Worm (Caenorhabditis elegans) whole organism, mixed stage, embryonic: ENCODE data around the gene R02C2.7.

Experiments
- M03D4.4 ChIP-seq: sonication (generic microtip); optimal IDR thresholded peaks from 2 replicates; lab custom pipeline; 2017; ENCODE audit warnings: mild to moderate bottlenecking, missing genetic modification characterization, missing compliant biosample characterization
- bed-3 ChIP-seq: fragments of 200-800 bp; sonication (Bioruptor generic); optimal IDR thresholded peaks from 3 replicates; lab custom pipeline; 2018; ENCODE audit warnings: mild to moderate bottlenecking, missing genetic modification characterization, moderate library complexity, missing compliant biosample characterization
- blmp-1 ChIP-seq: fragments of 150-350 bp; optimal IDR thresholded peaks from 2 replicates; lab custom pipeline; 2014; ENCODE audit warnings: missing biosample characterization, missing genetic modification characterization
- ceh-39 ChIP-seq: fragments of 150-350 bp; optimal IDR thresholded peaks from 2 replicates; lab custom pipeline; 2014; ENCODE audit warnings: missing biosample characterization, missing genetic modification characterization
- ceh-43 ChIP-seq: fragments of 200-800 bp; sonication (Bioruptor generic); optimal IDR thresholded peaks from 2 replicates; lab custom pipeline; 2018; ENCODE audit warnings: mild to moderate bottlenecking, missing genetic modification characterization, moderate library complexity, missing compliant biosample characterization
- ceh-83 ChIP-seq: fragments of 200-800 bp; sonication (Bioruptor generic); optimal IDR thresholded peaks from 2 replicates; lab custom pipeline; 2018; ENCODE audit warnings: mild to moderate bottlenecking, missing genetic modification characterization, missing compliant biosample characterization
- ces-1 ChIP-seq: fragments of 150-350 bp; optimal IDR thresholded peaks from 2 replicates; lab custom pipeline; 2014; ENCODE audit warnings: missing biosample characterization, missing genetic modification reagents, missing genetic modification characterization
- cnd-1 ChIP-seq: fragments of 200-800 bp; sonication (Bioruptor generic); optimal IDR thresholded peaks from 2 replicates; lab custom pipeline; 2018; ENCODE audit warnings: mild to moderate bottlenecking, missing genetic modification characterization, missing compliant biosample characterization
- drap-1 ChIP-seq: fragments of 200-800 bp; sonication (Bioruptor generic); optimal IDR thresholded peaks from 3 replicates; lab custom pipeline; 2018; ENCODE audit warnings: mild to moderate bottlenecking, missing genetic modification characterization, missing compliant biosample characterization
- elt-1 ChIP-seq: sonication (generic microtip); optimal IDR thresholded peaks from 2 replicates; lab custom pipeline; 2017; ENCODE audit warnings: missing genetic modification characterization, mild to moderate bottlenecking, missing compliant biosample characterization, antibody characterized with exemption, moderate library complexity, borderline replicate concordance; ENCODE audit not compliant: insufficient read depth
- elt-3 ChIP-seq: fragments of 150-350 bp; optimal IDR thresholded peaks from 2 replicates; lab custom pipeline; 2014; ENCODE audit warnings: missing biosample characterization, missing genetic modification characterization
- flh-1 ChIP-seq: fragments of 200-800 bp; sonication (Bioruptor generic); optimal IDR thresholded peaks from 2 replicates; lab custom pipeline; 2018; ENCODE audit warnings: mild to moderate bottlenecking, missing genetic modification characterization, moderate library complexity, missing compliant biosample characterization
- ham-2 ChIP-seq: fragments of 200-800 bp; sonication (Bioruptor generic); optimal IDR thresholded peaks from 2 replicates; lab custom pipeline; 2018; ENCODE audit warnings: mild to moderate bottlenecking, missing genetic modification characterization, missing compliant biosample characterization
- hlh-1 ChIP-seq: fragments of 150-350 bp; optimal IDR thresholded peaks from 2 replicates; lab custom pipeline; 2014; ENCODE audit warnings: missing biosample characterization, missing genetic modification reagents, missing genetic modification characterization
- lin-32 ChIP-seq: fragments of 200-800 bp; sonication (Bioruptor generic); optimal IDR thresholded peaks from 2 replicates; lab custom pipeline; 2018; ENCODE audit warnings: mild to moderate bottlenecking, missing genetic modification characterization, missing compliant biosample characterization
- lsy-2 ChIP-seq: fragments of 150-350 bp; optimal IDR thresholded peaks from 2 replicates; lab custom pipeline; 2014; ENCODE audit warnings: missing biosample characterization, missing genetic modification characterization
- mab-5 ChIP-seq: fragments of 150-350 bp; optimal IDR thresholded peaks from 2 replicates; lab custom pipeline; 2014; ENCODE audit warnings: missing biosample characterization, missing genetic modification characterization
- mep-1 ChIP-seq: fragments of 150-350 bp; optimal IDR thresholded peaks from 2 replicates; lab custom pipeline; 2017; ENCODE audit warnings: missing biosample characterization, missing genetic modification reagents, missing genetic modification characterization, inconsistent platforms
- mls-2 ChIP-seq: sonication (generic microtip); optimal IDR thresholded peaks from 2 replicates; lab custom pipeline; 2016; ENCODE audit warnings: mild to moderate bottlenecking, missing genetic modification characterization, moderate library complexity, missing compliant biosample characterization
- nhr-12 ChIP-seq: fragments of 150-350 bp; optimal IDR thresholded peaks from 2 replicates; lab custom pipeline; 2014; ENCODE audit warnings: missing biosample characterization, missing genetic modification characterization
- nhr-2 ChIP-seq: fragments of 150-350 bp; optimal IDR thresholded peaks from 2 replicates; lab custom pipeline; 2014; ENCODE audit warnings: missing biosample characterization, missing genetic modification characterization
- nhr-237 ChIP-seq: fragments of 150-350 bp; optimal IDR thresholded peaks from 2 replicates; lab custom pipeline; 2014; ENCODE audit warnings: missing biosample characterization, missing genetic modification characterization
- nhr-28 ChIP-seq: fragments of 150-350 bp; optimal IDR thresholded peaks from 2 replicates; lab custom pipeline; 2014; ENCODE audit warnings: missing biosample characterization, missing genetic modification characterization
- nhr-76 ChIP-seq: sonication (generic microtip); optimal IDR thresholded peaks from 2 replicates; lab custom pipeline; 2017; ENCODE audit warnings: missing biosample characterization, missing genetic modification characterization
- pha-4 ChIP-seq: fragments of 150-350 bp; optimal IDR thresholded peaks from 2 replicates; lab custom pipeline; 2018; ENCODE audit warnings: missing biosample characterization, missing genetic modification reagents, missing genetic modification characterization
- sptf-1 ChIP-seq: sonication (generic microtip); optimal IDR thresholded peaks from 2 replicates; lab custom pipeline; 2017; ENCODE audit warnings: mild to moderate bottlenecking, missing genetic modification characterization, moderate library complexity, missing compliant biosample characterization
- tbx-8 ChIP-seq: fragments of 200-800 bp; sonication (Bioruptor generic); optimal IDR thresholded peaks from 2 replicates; lab custom pipeline; 2018; ENCODE audit warnings: mild to moderate bottlenecking, missing genetic modification characterization, moderate library complexity, missing compliant biosample characterization
- unc-120 ChIP-seq: sonication (generic microtip); optimal IDR thresholded peaks from 2 replicates; lab custom pipeline; 2017; ENCODE audit warnings: missing genetic modification characterization, missing compliant biosample characterization; ENCODE audit not compliant: poor library complexity, severe bottlenecking
- unc-39 ChIP-seq: fragments of 150-350 bp; optimal IDR thresholded peaks from 2 replicates; lab custom pipeline; 2014; ENCODE audit warnings: missing biosample characterization, missing genetic modification characterization
- unc-62 ChIP-seq: fragments of 150-350 bp; optimal IDR thresholded peaks from 2 replicates; lab custom pipeline; 2014; ENCODE audit warnings: missing biosample characterization, missing genetic modification reagents, missing genetic modification characterization
- zip-8 ChIP-seq: fragments of 150-350 bp; optimal IDR thresholded peaks from 2 replicates; lab custom pipeline; 2014; ENCODE audit warnings: missing biosample characterization, missing genetic modification characterization
- ztf-11 ChIP-seq: fragments of 150-350 bp; optimal IDR thresholded peaks from 2 replicates; lab custom pipeline; 2014; ENCODE audit warnings: missing biosample characterization, missing genetic modification characterization

R02C2.7 gene

DNA sequence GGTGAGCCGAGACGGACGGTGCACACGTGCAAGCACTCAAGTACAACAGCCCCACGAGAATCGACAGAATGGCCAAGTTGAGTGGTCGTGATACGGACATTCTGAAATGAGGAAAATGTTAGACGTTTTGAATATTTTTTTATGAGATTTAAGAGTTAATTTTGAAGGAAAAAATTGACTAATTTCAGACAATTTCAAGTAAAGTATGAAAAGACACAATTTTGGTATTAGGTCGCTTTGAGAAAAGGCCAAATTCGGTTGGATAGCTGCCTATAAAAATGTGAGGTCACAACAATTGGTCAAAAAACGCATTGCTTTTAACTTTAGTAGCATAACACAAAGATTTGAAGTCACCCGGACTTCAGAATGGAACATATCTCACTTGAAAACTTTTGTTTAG, 30.4 kb upstream of the R02C2.7 start, which contains the start of gene nlp-70:
TSS of gene nlp-70 (minus strand) at position 101 of the 400 bp plus-strand sequence.
- TF ChIP-seq ztf-11 (tag; lab: Kevin White, UChicago): no peak
- TF ChIP-seq pha-4: no peak
- TF ChIP-seq bed-3 (GFP tag; lab: Kevin White, UChicago): no peak
- TF ChIP-seq mls-2: no peak
- no peak for TF ChIP-seq nhr-12 (tag; lab: Kevin White, UChicago)
- TF ChIP-seq elt-3 (tag; lab: Kevin White, UChicago): no peak
- TF ChIP-seq flh-1 (GFP tag; lab: Kevin White, UChicago): no peak
- no peak for TF ChIP-seq sptf-1 (tag; lab: Kevin White, UChicago)
- no peak for TF ChIP-seq ces-1 (GFP tag; lab: Kevin White, UChicago)
- TF ChIP-seq, all 35 proteins: peak for 0

DNA sequence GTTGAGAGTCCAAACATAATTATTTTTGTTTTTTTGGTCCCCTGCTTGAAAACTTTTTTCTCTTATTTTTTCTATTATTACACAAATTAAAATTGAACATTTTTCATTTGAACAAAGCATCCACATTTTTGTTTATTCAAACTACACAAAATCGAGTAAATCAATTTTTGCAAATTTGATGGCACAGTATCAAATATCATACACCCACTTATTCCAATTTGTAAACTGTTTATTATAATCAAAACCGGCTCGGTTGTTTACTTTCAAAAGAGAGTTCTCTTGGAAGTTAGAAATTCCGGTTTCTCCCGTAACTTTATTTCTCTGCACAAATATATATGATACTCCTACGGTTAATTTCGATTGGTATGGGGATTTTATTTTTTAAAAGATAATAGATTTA, 25.6 kb upstream of the R02C2.7 start, which contains the start of gene lgc-26:
TSS of gene lgc-26 (plus strand) at position 301 of the 400 bp plus-strand sequence.
- TF ChIP-seq mep-1 (no peak), pha-4 (no peak), ceh-83 (no peak), lin-32 (GFP tag; lab: Kevin White, UChicago) (no peak), mls-2 (no peak), blmp-1 (tag; lab: Kevin White, UChicago) (no peak), lsy-2 (tag; lab: Kevin White, UChicago) (no peak)

DNA sequence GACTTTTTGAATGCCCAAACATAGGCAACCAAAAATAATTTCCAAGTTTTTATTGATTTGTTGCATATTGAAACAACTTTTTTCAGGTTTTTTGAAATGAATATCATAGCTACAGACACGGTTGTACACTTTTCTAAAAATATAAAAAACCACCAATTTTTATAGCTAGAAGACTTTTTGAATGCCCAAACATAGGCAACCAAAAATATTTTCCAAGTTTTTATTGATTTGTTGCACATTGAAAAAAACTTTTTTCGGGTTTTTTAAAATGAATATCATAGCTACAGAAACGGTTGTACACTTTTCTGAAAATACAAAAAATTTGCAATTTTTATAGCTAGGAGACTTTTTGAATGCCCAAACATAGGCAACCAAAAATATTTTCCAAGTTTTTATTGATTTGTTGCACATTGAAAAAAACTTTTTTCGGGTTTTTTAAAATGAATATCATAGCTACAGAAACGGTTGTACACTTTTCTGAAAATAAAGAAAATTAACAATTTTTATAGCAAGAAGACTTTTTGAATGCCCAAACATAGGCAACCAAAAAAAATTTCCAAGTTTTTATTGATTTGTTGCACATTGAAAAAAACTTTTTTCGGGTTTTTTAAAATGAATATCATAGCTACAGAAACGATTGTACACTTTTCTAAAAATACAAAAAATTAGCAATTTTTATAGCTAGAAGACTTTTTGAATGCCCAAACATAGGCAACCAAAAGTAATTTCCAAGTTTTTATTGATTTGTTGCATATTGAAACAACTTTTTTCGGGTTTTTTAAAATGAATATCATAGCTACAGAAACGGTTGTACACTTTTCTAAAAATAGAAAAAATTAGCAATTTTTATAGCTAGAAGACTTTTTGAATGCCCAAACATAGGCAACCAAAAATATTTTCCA, 22.9 kb upstream of the R02C2.7 start:
- TF ChIP-seq unc-62 (GFP tag; lab: Kevin White, UChicago) (peak; percentile 47), mab-5 (tag; lab: Kevin White, UChicago) (peak; percentile 5), nhr-237 (tag; lab: Kevin White, UChicago) (peak; percentile 23), tbx-8 (GFP tag; lab: Kevin White, UChicago) (peak; percentile 46), nhr-2 (tag; lab: Kevin White, UChicago) (peak; percentile 54), mls-2 (peak; percentile 63), M03D4.4 (tag; lab: Kevin White, UChicago) (peak; percentile 89), bed-3 (GFP tag; lab: Kevin White, UChicago) (peak; percentile 80), unc-120 (tag; lab: Kevin White, UChicago) (peak; percentile 99)

DNA sequence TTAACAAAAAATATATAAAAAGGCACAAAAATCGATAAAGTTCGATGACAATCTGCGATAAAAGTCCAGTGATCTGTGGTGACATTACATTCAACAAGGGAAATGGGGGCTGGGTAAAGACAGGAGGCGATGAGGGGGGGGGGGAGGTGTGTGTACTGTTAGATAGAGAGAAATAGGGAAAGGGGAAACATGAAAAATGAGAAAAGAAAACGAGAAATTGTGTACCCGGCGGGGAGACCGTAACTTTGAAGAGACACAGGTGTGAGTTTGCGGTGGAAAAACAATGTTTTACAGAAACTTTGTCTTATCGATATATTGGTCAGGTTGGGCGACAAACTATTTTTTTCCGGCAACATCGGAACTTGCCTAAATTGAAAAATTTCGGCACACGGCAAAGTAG, 17.9 kb upstream of the R02C2.7 start:
- TF ChIP-seq nhr-76 (tag; lab: Kevin White, UChicago) (no peak), zip-8 (tag; lab: Kevin White, UChicago) (no peak)
- TF ChIP-seq, all 35 proteins: peak for 0

DNA sequence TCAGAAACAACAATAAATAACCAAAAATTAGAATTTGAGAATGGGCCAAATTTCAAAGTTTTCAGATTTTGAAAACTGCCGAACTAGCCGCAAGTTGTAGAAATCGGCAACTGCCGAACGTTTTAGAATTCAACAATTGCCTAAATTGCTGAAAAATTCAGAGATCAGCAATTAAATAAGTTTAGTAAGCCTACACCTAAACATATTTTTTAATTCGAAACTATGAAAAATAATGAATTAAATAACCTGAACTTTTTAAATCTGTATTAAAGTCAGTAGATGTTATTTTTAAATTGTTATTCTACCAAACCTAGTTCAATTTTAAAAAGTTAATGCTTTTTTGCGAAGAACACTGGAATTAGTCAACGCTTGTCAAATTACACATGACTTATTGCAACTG, 16.3 kb upstream of the R02C2.7 start, which contains the start of gene nhr-204:
TSS of gene nhr-204 (minus strand) at position 101 of the 400 bp plus-strand sequence.
- TF ChIP-seq elt-1 (tag; lab: Kevin White, UChicago): no peak
- TF ChIP-seq ceh-43 (GFP tag; lab: Kevin White, UChicago): no peak
- no peak for TF ChIP-seq nhr-28

DNA sequence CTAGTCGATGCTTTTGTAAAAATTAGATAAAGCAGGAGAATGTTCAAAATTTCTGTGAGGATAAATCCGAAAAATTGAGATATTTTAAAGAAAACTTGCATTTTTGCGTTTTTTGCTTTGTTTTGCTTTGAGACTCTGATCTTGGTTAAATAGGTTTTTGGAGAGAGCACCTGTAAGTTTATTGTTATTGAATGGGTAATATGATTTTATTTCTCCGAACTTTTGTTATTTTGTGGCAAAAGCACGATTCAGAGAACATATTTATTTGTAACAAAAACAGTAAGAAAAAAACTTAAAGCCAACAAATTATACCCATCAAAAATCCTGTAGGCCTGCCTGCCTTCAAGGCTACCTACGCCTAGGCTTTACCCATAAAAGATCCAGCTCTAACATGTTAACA, 12.2 kb upstream of the R02C2.7 start, which contains the start of gene str-121:
TSS of gene str-121 (minus strand) at position 101 of the 400 bp plus-strand sequence.
- no peak for TF ChIP-seq elt-3 (tag; lab: Kevin White, UChicago)
- no peak for TF ChIP-seq drap-1 (GFP tag; lab: Kevin White, UChicago)
- TF ChIP-seq ham-2 (GFP tag; lab: Kevin White, UChicago): no peak
- no peak for TF ChIP-seq ceh-83
- no peak for TF ChIP-seq flh-1 (GFP tag; lab: Kevin White, UChicago)
- no peak for TF ChIP-seq nhr-28
- no peak for TF ChIP-seq unc-39
- no peak for TF ChIP-seq lsy-2 (tag; lab: Kevin White, UChicago)
- TF ChIP-seq hlh-1 (tag; lab: Kevin White, UChicago): no peak
- TF ChIP-seq ceh-39: no peak
- no peak for TF ChIP-seq blmp-1 (tag; lab: Kevin White, UChicago)
- TF ChIP-seq M03D4.4 (tag; lab: Kevin White, UChicago): no peak
- TF ChIP-seq nhr-76 (tag; lab: Kevin White, UChicago): no peak
- TF ChIP-seq cnd-1 (tag; lab: Kevin White, UChicago): no peak
- no peak for TF ChIP-seq mab-5 (tag; lab: Kevin White, UChicago)
- TF ChIP-seq, all 35 proteins: peak for 0
